Fruit fly (Drosophila melanogaster) whole organism, embryonic: ENCODE results near the gene Pi3K21B.

ENCODE experiments used
- Bdp1 ChIP-seq: fragments of 200-800 bp; sonication (Bioruptor generic); optimal IDR thresholded peaks from 3 replicates; lab custom pipeline; 2016; ENCODE audit warnings: missing biosample characterization, missing genetic modification characterization
- CG10543 ChIP-seq: fragments of 200-800 bp; sonication (Bioruptor generic); optimal IDR thresholded peaks from 3 replicates; lab custom pipeline; 2017; ENCODE audit warnings: missing biosample characterization, mild to moderate bottlenecking, missing genetic modification characterization, moderate library complexity
- CG11398 ChIP-seq: fragments of 200-800 bp; sonication (Bioruptor generic); optimal IDR thresholded peaks from 2 replicates; lab custom pipeline; 2016; ENCODE audit warnings: missing biosample characterization, missing genetic modification characterization
- CG11560 ChIP-seq: fragments of 200-800 bp; sonication (Bioruptor generic); IDR thresholded peaks from 3 replicates; pipeline ENCODE4 v1.3.6; 2022; ENCODE audit warnings: missing biosample characterization, missing genetic modification characterization
- CG13624 ChIP-seq: fragments of 200-800 bp; sonication (Bioruptor generic); optimal IDR thresholded peaks from 2 replicates; lab custom pipeline; 2016; ENCODE audit warnings: missing biosample characterization, missing genetic modification characterization
- CG13894 ChIP-seq: fragments of 200-800 bp; sonication (Bioruptor generic); optimal IDR thresholded peaks from 3 replicates; lab custom pipeline; 2018; ENCODE audit warnings: missing biosample characterization, mild to moderate bottlenecking, missing genetic modification characterization, moderate library complexity
- CG14050 ChIP-seq: fragments of 200-800 bp; sonication (Bioruptor generic); IDR thresholded peaks from 3 replicates; pipeline ENCODE4 v1.3.6; 2022; ENCODE audit warnings: missing biosample characterization, missing genetic modification characterization
- CG14667 ChIP-seq: fragments of 200-800 bp; sonication (Bioruptor generic); IDR thresholded peaks from 2 replicates; pipeline ENCODE4 v1.3.6; 2022; ENCODE audit warnings: missing biosample characterization, missing genetic modification characterization
- CG15073 ChIP-seq: fragments of 200-800 bp; sonication (Bioruptor generic); optimal IDR thresholded peaks from 2 replicates; lab custom pipeline; 2016; ENCODE audit warnings: missing biosample characterization, missing genetic modification characterization
- CG15269 ChIP-seq: fragments of 200-800 bp; sonication (Bioruptor generic); optimal IDR thresholded peaks from 2 replicates; lab custom pipeline; 2018; ENCODE audit warnings: missing biosample characterization, mild to moderate bottlenecking, missing genetic modification characterization, moderate library complexity
- CG17359 ChIP-seq: fragments of 200-800 bp; sonication (Bioruptor generic); optimal IDR thresholded peaks from 3 replicates; lab custom pipeline; 2018; ENCODE audit warnings: missing biosample characterization, mild to moderate bottlenecking, missing genetic modification characterization, moderate library complexity
- CG17912 ChIP-seq: fragments of 200-800 bp; sonication (Bioruptor generic); optimal IDR thresholded peaks from 2 replicates; lab custom pipeline; 2018; ENCODE audit warnings: missing biosample characterization, mild to moderate bottlenecking, missing genetic modification characterization
- CG18262 ChIP-seq: fragments of 200-800 bp; optimal IDR thresholded peaks from 3 replicates; lab custom pipeline; 2019; ENCODE audit warnings: missing biosample characterization, mild to moderate bottlenecking, missing genetic modification characterization, moderate library complexity
- CG1832 ChIP-seq: fragments of 200-800 bp; sonication (Bioruptor generic); optimal IDR thresholded peaks from 2 replicates; lab custom pipeline; 2017; ENCODE audit warnings: missing biosample characterization, mild to moderate bottlenecking, missing genetic modification characterization, inconsistent platforms
- CG18476 ChIP-seq: fragments of 200-800 bp; sonication (Bioruptor generic); optimal IDR thresholded peaks from 2 replicates; lab custom pipeline; 2016; ENCODE audit warnings: missing biosample characterization, mild to moderate bottlenecking, missing genetic modification characterization
- CG2199 ChIP-seq: fragments of 200-800 bp; sonication (Bioruptor generic); IDR thresholded peaks from 3 replicates; pipeline ENCODE4 v1.3.6; 2022; ENCODE audit warnings: missing biosample characterization, missing genetic modification characterization
- CG2202 ChIP-seq: fragments of 200-800 bp; sonication (Bioruptor generic); optimal IDR thresholded peaks from 2 replicates; lab custom pipeline; 2018; ENCODE audit warnings: missing biosample characterization, mild to moderate bottlenecking, missing genetic modification characterization
- CG3163 ChIP-seq: fragments of 200-800 bp; sonication (Bioruptor generic); optimal IDR thresholded peaks from 3 replicates; lab custom pipeline; 2016; ENCODE audit warnings: missing biosample characterization, missing genetic modification characterization
- CG32767 ChIP-seq: fragments of 200-800 bp; sonication (Bioruptor generic); IDR thresholded peaks from 2 replicates; pipeline ENCODE4 v1.3.6; 2022; ENCODE audit warnings: missing biosample characterization, missing genetic modification characterization
- CG34422 ChIP-seq: fragments of 200-800 bp; sonication (Bioruptor generic); IDR thresholded peaks from 3 replicates; pipeline ENCODE4 v1.3.6; 2022; ENCODE audit warnings: missing biosample characterization, missing genetic modification characterization
- CG3995 ChIP-seq: fragments of 200-800 bp; sonication (Bioruptor generic); optimal IDR thresholded peaks from 3 replicates; lab custom pipeline; 2016; ENCODE audit warnings: missing biosample characterization, missing genetic modification characterization
- CG6683 ChIP-seq: fragments of 200-800 bp; sonication (Bioruptor generic); optimal IDR thresholded peaks from 2 replicates; lab custom pipeline; 2017; ENCODE audit warnings: missing biosample characterization, mild to moderate bottlenecking, missing genetic modification characterization, missing genetic modification reagents
- CG8290 ChIP-seq, 3 experiments: fragments of 200-800 bp; sonication (Bioruptor generic); optimal IDR thresholded peaks; 2 replicates each; lab custom pipeline; 2016 to 2019; ENCODE audit warnings: missing biosample characterization in 3 of 3, missing genetic modification characterization in 3 of 3, mild to moderate bottlenecking in 2 of 3, moderate library complexity in 1 of 3
- CG9727 ChIP-seq: fragments of 200-800 bp; sonication (Bioruptor generic); optimal IDR thresholded peaks from 3 replicates; lab custom pipeline; 2017; ENCODE audit warnings: missing biosample characterization, mild to moderate bottlenecking, missing genetic modification characterization
- CG9817 ChIP-seq: fragments of 200-800 bp; sonication (Bioruptor generic); optimal IDR thresholded peaks from 2 replicates; lab custom pipeline; 2018; ENCODE audit warnings: missing biosample characterization, mild to moderate bottlenecking, missing genetic modification characterization, moderate library complexity
- CoRest ChIP-seq: fragments of 200-800 bp; sonication (Bioruptor generic); optimal IDR thresholded peaks from 3 replicates; lab custom pipeline; 2018; ENCODE audit warnings: missing biosample characterization, mild to moderate bottlenecking, missing genetic modification characterization, moderate library complexity
- Deaf1 ChIP-seq: fragments of 200-800 bp; optimal IDR thresholded peaks from 3 replicates; lab custom pipeline; 2019; ENCODE audit warnings: missing biosample characterization, mild to moderate bottlenecking, missing genetic modification characterization, moderate library complexity
- Hmx ChIP-seq: fragments of 200-800 bp; sonication (Bioruptor generic); optimal IDR thresholded peaks from 2 replicates; lab custom pipeline; 2016; ENCODE audit warnings: missing biosample characterization, missing genetic modification characterization
- Hsf ChIP-seq: fragments of 200-800 bp; sonication (Bioruptor generic); optimal IDR thresholded peaks from 3 replicates; lab custom pipeline; 2016; ENCODE audit warnings: missing biosample characterization, missing genetic modification characterization
- MTF-1 ChIP-seq: fragments of 200-800 bp; sonication (Bioruptor generic); optimal IDR thresholded peaks from 2 replicates; lab custom pipeline; 2018; ENCODE audit warnings: missing biosample characterization, mild to moderate bottlenecking, missing genetic modification characterization, borderline replicate concordance
- Med ChIP-seq: fragments of 200-800 bp; sonication (Bioruptor generic); peaks from one replicate; lab custom pipeline; 2016; ENCODE audit warnings: missing biosample characterization, missing genetic modification characterization, mild to moderate bottlenecking, inconsistent platforms, moderate library complexity
- Six4 ChIP-seq: fragments of 200-800 bp; sonication (Bioruptor generic); optimal IDR thresholded peaks from 2 replicates; lab custom pipeline; 2016; ENCODE audit warnings: missing biosample characterization, missing genetic modification characterization
- Spps ChIP-seq: fragments of 200-800 bp; sonication (Bioruptor generic); optimal IDR thresholded peaks from 2 replicates; lab custom pipeline; 2018; ENCODE audit warnings: missing biosample characterization, mild to moderate bottlenecking, missing genetic modification characterization
- chn ChIP-seq: fragments of 200-800 bp; sonication (Bioruptor generic); optimal IDR thresholded peaks from 2 replicates; lab custom pipeline; 2016; ENCODE audit warnings: missing biosample characterization, missing genetic modification characterization
- crol ChIP-seq: fragments of 200-800 bp; sonication (Bioruptor generic); IDR thresholded peaks from 2 replicates; pipeline ENCODE4 v1.3.6; 2022; ENCODE audit warnings: missing biosample characterization, missing genetic modification characterization
- da ChIP-seq: fragments of 200-800 bp; sonication (Bioruptor generic); optimal IDR thresholded peaks from 2 replicates; lab custom pipeline; 2016; ENCODE audit warnings: missing biosample characterization, missing genetic modification characterization
- ems ChIP-seq: fragments of 200-800 bp; sonication (Bioruptor generic); optimal IDR thresholded peaks from 3 replicates; lab custom pipeline; 2016; ENCODE audit warnings: missing biosample characterization, missing genetic modification characterization
- nmo ChIP-seq: fragments of 200-800 bp; sonication (Bioruptor generic); optimal IDR thresholded peaks from 2 replicates; lab custom pipeline; 2018; ENCODE audit warnings: missing biosample characterization, mild to moderate bottlenecking, missing genetic modification characterization, moderate library complexity
- nom ChIP-seq: fragments of 200-800 bp; sonication (Bioruptor generic); optimal IDR thresholded peaks from 2 replicates; lab custom pipeline; 2017; ENCODE audit warnings: missing biosample characterization, missing genetic modification characterization, mild to moderate bottlenecking, moderate library complexity, missing genetic modification reagents
- otp ChIP-seq: fragments of 200-800 bp; sonication (Bioruptor generic); IDR thresholded peaks from 3 replicates; pipeline ENCODE4, ENCODE4 v1.3.6; 2022; ENCODE audit warnings: missing biosample characterization, missing genetic modification characterization
- p53 ChIP-seq: fragments of 200-800 bp; sonication (Bioruptor generic); optimal IDR thresholded peaks from 2 replicates; lab custom pipeline; 2016; ENCODE audit warnings: missing biosample characterization, missing genetic modification characterization
- pfk ChIP-seq: fragments of 200-800 bp; sonication (Bioruptor generic); optimal IDR thresholded peaks from 2 replicates; lab custom pipeline; 2018; ENCODE audit warnings: missing biosample characterization, mild to moderate bottlenecking, missing genetic modification characterization, moderate library complexity
- pita ChIP-seq: fragments of 200-800 bp; sonication (Bioruptor generic); optimal IDR thresholded peaks from 2 replicates; lab custom pipeline; 2017; ENCODE audit warnings: missing biosample characterization, mild to moderate bottlenecking, missing genetic modification characterization
- scrt ChIP-seq: fragments of 200-800 bp; sonication (Bioruptor generic); optimal IDR thresholded peaks from 2 replicates; lab custom pipeline; 2018; ENCODE audit warnings: missing biosample characterization, mild to moderate bottlenecking, missing genetic modification characterization, moderate library complexity
- sima ChIP-seq: fragments of 200-800 bp; sonication (Bioruptor generic); optimal IDR thresholded peaks from 2 replicates; lab custom pipeline; 2016; ENCODE audit warnings: missing biosample characterization, missing genetic modification characterization
- sisA ChIP-seq: fragments of 200-800 bp; sonication (Bioruptor generic); IDR thresholded peaks from 2 replicates; pipeline ENCODE4 v1.3.6; 2022; ENCODE audit warnings: missing biosample characterization, missing genetic modification characterization
- sqz ChIP-seq: fragments of 200-800 bp; sonication (Bioruptor generic); optimal IDR thresholded peaks from 3 replicates; lab custom pipeline; 2018; ENCODE audit warnings: missing biosample characterization, mild to moderate bottlenecking, missing genetic modification characterization
- stwl ChIP-seq: fragments of 200-800 bp; sonication (Bioruptor generic); optimal IDR thresholded peaks from 3 replicates; lab custom pipeline; 2018; ENCODE audit warnings: missing biosample characterization, mild to moderate bottlenecking, missing genetic modification characterization, moderate library complexity
- sug ChIP-seq: fragments of 200-800 bp; optimal IDR thresholded peaks from 2 replicates; lab custom pipeline; 2019; ENCODE audit warnings: missing biosample characterization, mild to moderate bottlenecking, missing genetic modification characterization, moderate library complexity
- tap ChIP-seq: fragments of 200-800 bp; optimal IDR thresholded peaks from 3 replicates; lab custom pipeline; 2019; ENCODE audit warnings: missing biosample characterization, mild to moderate bottlenecking, missing genetic modification characterization, moderate library complexity
- zfh1 ChIP-seq: fragments of 200-800 bp; sonication (Bioruptor generic); IDR thresholded peaks from 3 replicates; pipeline ENCODE4 v1.3.6; 2022; ENCODE audit warnings: missing biosample characterization, missing genetic modification characterization

The Pi3K21B gene

DNA sequence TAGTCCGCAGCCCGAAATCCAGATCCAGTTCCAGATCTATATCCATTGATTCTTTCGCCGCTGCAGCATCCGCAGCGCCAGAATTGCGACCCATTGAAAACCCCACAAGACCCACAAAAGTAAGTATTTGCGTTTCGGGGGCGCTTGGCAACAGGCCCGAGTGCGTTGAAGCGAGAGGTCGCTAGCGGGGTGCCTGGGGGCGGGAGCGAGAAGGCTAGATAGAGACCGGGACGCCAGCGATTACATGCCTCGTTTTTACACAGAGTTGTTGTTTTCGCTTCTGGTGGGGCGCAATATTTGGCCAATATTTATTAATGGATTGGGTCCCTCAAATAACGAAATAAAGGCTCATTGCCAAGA, 585 bp downstream of the Pi3K21B start (continued):
- TF ChIP-seq MTF-1 (GFP tag; lab: Kevin White, UChicago) (peak; percentile 13), Hsf (GFP tag; lab: Kevin White, UChicago) (no peak), CG17359 (tag; lab: Kevin White, UChicago) (no peak), CG1832 (GFP tag; lab: Kevin White, UChicago) (peak; percentile 91), pfk (GFP tag; lab: Kevin White, UChicago) (peak; percentile 9), sug (peak; percentile 81), CG9727 (GFP tag; lab: Kevin White, UChicago) (peak; percentile 86), CG15073 (GFP tag; lab: Kevin White, UChicago) (no peak), Bdp1 (GFP tag; lab: Kevin White, UChicago) (no peak), crol (GFP tag; lab: Robert Waterston, UW) (0 out of 2 replicates have a peak, but pooled peaks have one; percentile 52), chn (GFP tag; lab: Kevin White, UChicago) (no peak), CG13624 (GFP tag; lab: Kevin White, UChicago) (no peak), CG18476 (GFP tag; lab: Kevin White, UChicago) (no peak), CG13894 (tag; lab: Kevin White, UChicago) (peak; percentile 65), Hmx (GFP tag; lab: Kevin White, UChicago) (no peak), CoRest (no peak), p53 (GFP tag; lab: Kevin White, UChicago) (no peak), CG32767 (GFP tag; lab: Robert Waterston, UW) (no peak), CG11398 (no peak), sqz (GFP tag; lab: Kevin White, UChicago) (no peak), CG18262 (tag; lab: Kevin White, UChicago) (no peak), CG14667 (GFP tag; lab: Robert Waterston, UW) (no peak), sisA (GFP tag; lab: Robert Waterston, UW) (no peak), CG2202 (tag; lab: Kevin White, UChicago) (no peak), pita (no peak), otp (GFP tag; lab: Robert Waterston, UW) (no peak), Six4 (GFP tag; lab: Kevin White, UChicago) (no peak), CG3163 (no peak), CG14050 (GFP tag; lab: Robert Waterston, UW) (no peak), CG6683 (GFP tag; lab: Kevin White, UChicago) (no peak), ems (GFP tag; lab: Kevin White, UChicago) (no peak), CG10543 (GFP tag; lab: Kevin White, UChicago) (peak; percentile 63), stwl (no peak), sima (GFP tag; lab: Kevin White, UChicago) (no peak), CG11560 (no peak), scrt (peak; percentile 3), CG15269 (tag; lab: Kevin White, UChicago) (no peak), CG34422 (GFP tag; lab: Robert Waterston, UW) (peak; percentile 54; the same call in 1 of the 3 replicates), zfh1 (GFP tag; lab: Robert Waterston, UW) (peak; percentile 54; the same call in 1 of the 3 replicates), CG9817 (no peak), nmo (no peak), CG8290 (GFP tag; optimal IDR thresholded peaks at IDR 0.05; lab: Kevin White, UChicago) (no peak), CG8290 (tag; optimal IDR thresholded peaks at IDR 0.05; lab: Kevin White, UChicago) (peak in 1 of 2 experiments; percentile 48), tap (tag; lab: Kevin White, UChicago) (no peak), Spps (no peak), Med (GFP tag; lab: Kevin White, UChicago) (peak; percentile 30), CG17912 (GFP tag; lab: Kevin White, UChicago) (no peak), CG2199 (GFP tag; lab: Robert Waterston, UW) (no peak), CG3995 (no peak), da (GFP tag; lab: Kevin White, UChicago) (no peak), Deaf1 (tag; lab: Kevin White, UChicago) (peak; percentile 79), nom (GFP tag; lab: Kevin White, UChicago) (peak; percentile 35)
